Worm (Caenorhabditis elegans) whole organism, L2 larva: ENCODE results near the gene str-205.
A peak's percentile ranks its signal among the peaks of the same experiment; 100 is the strongest.

Experiments used
- F13H6.1 ChIP-seq: sonication (generic microtip); optimal IDR thresholded peaks from 2 replicates; lab custom pipeline; 2016; ENCODE audit warnings: missing genetic modification characterization, missing compliant biosample characterization
- R02D3.7 ChIP-seq: fragments of 150-350 bp; optimal IDR thresholded peaks from 2 replicates; lab custom pipeline; 2014; ENCODE audit warnings: missing biosample characterization, missing genetic modification characterization
- Y55F3AM.14 ChIP-seq: fragments of 200-800 bp; sonication (Bioruptor generic); optimal IDR thresholded peaks from 2 replicates; lab custom pipeline; 2018; ENCODE audit warnings: mild to moderate bottlenecking, missing genetic modification characterization, missing compliant biosample characterization
- alr-1 ChIP-seq: fragments of 150-350 bp; optimal IDR thresholded peaks from 2 replicates; lab custom pipeline; 2014; ENCODE audit warnings: missing biosample characterization, missing genetic modification characterization
- aly-2 ChIP-seq: fragments of 150-350 bp; optimal IDR thresholded peaks from 2 replicates; lab custom pipeline; 2014; ENCODE audit warnings: missing biosample characterization, missing genetic modification characterization
- blmp-1 ChIP-seq: sonication (generic microtip); optimal IDR thresholded peaks from 2 replicates; lab custom pipeline; 2017; ENCODE audit warnings: missing genetic modification characterization, mild to moderate bottlenecking, missing compliant biosample characterization, antibody characterized with exemption, moderate library complexity; ENCODE audit not compliant: insufficient read depth
- ceh-16 ChIP-seq: fragments of 150-350 bp; optimal IDR thresholded peaks from 2 replicates; lab custom pipeline; 2014; ENCODE audit warnings: missing biosample characterization, missing genetic modification characterization
- ceh-82 ChIP-seq: fragments of 150-350 bp; optimal IDR thresholded peaks from 2 replicates; lab custom pipeline; 2014; ENCODE audit warnings: missing biosample characterization, missing genetic modification characterization
- crh-2 ChIP-seq: sonication (generic microtip); optimal IDR thresholded peaks from 2 replicates; lab custom pipeline; 2017; ENCODE audit warnings: missing biosample characterization, missing genetic modification characterization
- dmd-4 ChIP-seq: sonication (generic microtip); optimal IDR thresholded peaks from 2 replicates; lab custom pipeline; 2017; ENCODE audit warnings: missing biosample characterization, missing genetic modification characterization
- egl-27 ChIP-seq: sonication (generic microtip); optimal IDR thresholded peaks from 3 replicates; lab custom pipeline; 2017; ENCODE audit warnings: missing biosample characterization, missing genetic modification reagents, missing genetic modification characterization
- elt-1 ChIP-seq: fragments of 150-350 bp; optimal IDR thresholded peaks from 2 replicates; lab custom pipeline; 2014; ENCODE audit warnings: missing biosample characterization, missing genetic modification characterization
- elt-3 ChIP-seq: sonication (generic microtip); optimal IDR thresholded peaks from 2 replicates; lab custom pipeline; 2017; ENCODE audit warnings: missing biosample characterization, missing genetic modification characterization
- fos-1 ChIP-seq: fragments of 150-350 bp; optimal IDR thresholded peaks from 2 replicates; lab custom pipeline; 2014; ENCODE audit warnings: missing biosample characterization, missing genetic modification characterization
- lin-11 ChIP-seq: fragments of 150-350 bp; sonication (generic microtip); optimal IDR thresholded peaks from 2 replicates; lab custom pipeline; 2014; ENCODE audit warnings: missing biosample characterization, missing genetic modification characterization, inconsistent platforms, mixed read lengths
- lin-13 ChIP-seq: fragments of 150-350 bp; optimal IDR thresholded peaks from 2 replicates; lab custom pipeline; 2014; ENCODE audit warnings: missing biosample characterization, missing genetic modification reagents, missing genetic modification characterization
- lsy-2 ChIP-seq, 2 experiments: fragments of 150-350 bp in 1 of 2; sonication (generic microtip) in 1 of 2; optimal IDR thresholded peaks; 2 replicates each; lab custom pipeline; 2014 to 2017; ENCODE audit warnings: missing biosample characterization in 2 of 2, missing genetic modification characterization in 2 of 2
- mab-5 ChIP-seq: fragments of 150-350 bp; optimal IDR thresholded peaks from 2 replicates; lab custom pipeline; 2014; ENCODE audit warnings: missing biosample characterization, missing genetic modification characterization
- nhr-11 ChIP-seq: fragments of 150-350 bp; optimal IDR thresholded peaks from 2 replicates; lab custom pipeline; 2014; ENCODE audit warnings: missing biosample characterization, missing genetic modification characterization
- nhr-21 ChIP-seq: fragments of 150-350 bp; optimal IDR thresholded peaks from 2 replicates; lab custom pipeline; 2014; ENCODE audit warnings: missing biosample characterization, missing genetic modification characterization
- nhr-237 ChIP-seq: fragments of 150-350 bp; optimal IDR thresholded peaks from 2 replicates; lab custom pipeline; 2014; ENCODE audit warnings: missing biosample characterization, missing genetic modification characterization
- nhr-25 ChIP-seq: fragments of 150-350 bp; sonication (generic microtip); optimal IDR thresholded peaks from 3 replicates; lab custom pipeline; 2014; ENCODE audit warnings: missing biosample characterization, missing genetic modification characterization
- nhr-6 ChIP-seq: fragments of 150-350 bp; optimal IDR thresholded peaks from 2 replicates; lab custom pipeline; 2014; ENCODE audit warnings: missing biosample characterization, missing genetic modification characterization
- peb-1 ChIP-seq: fragments of 150-350 bp; optimal IDR thresholded peaks from 2 replicates; lab custom pipeline; 2014; ENCODE audit warnings: missing biosample characterization, missing genetic modification characterization
- sem-4 ChIP-seq: fragments of 150-350 bp; optimal IDR thresholded peaks from 2 replicates; lab custom pipeline; 2014; ENCODE audit warnings: missing biosample characterization, missing genetic modification reagents, missing genetic modification characterization
- skn-1 ChIP-seq: sonication (generic microtip); optimal IDR thresholded peaks from 2 replicates; lab custom pipeline; 2017; ENCODE audit warnings: missing biosample characterization, missing genetic modification characterization
- sma-3 ChIP-seq: sonication (generic microtip); optimal IDR thresholded peaks from 2 replicates; lab custom pipeline; 2016; ENCODE audit warnings: missing genetic modification reagents, missing genetic modification characterization, missing compliant biosample characterization
- sma-9 ChIP-seq, 2 experiments: fragments of 150-350 bp in 1 of 2; sonication (generic microtip) in 1 of 2; optimal IDR thresholded peaks; 2 replicates each; lab custom pipeline; 2014 to 2016; ENCODE audit warnings: missing genetic modification characterization in 2 of 2, mild to moderate bottlenecking in 1 of 2, missing biosample characterization in 1 of 2, missing compliant biosample characterization in 1 of 2, missing genetic modification reagents in 1 of 2, moderate library complexity in 1 of 2
- snpc-4 ChIP-seq: fragments of 150-350 bp; optimal IDR thresholded peaks from 2 replicates; lab custom pipeline; 2014; ENCODE audit warnings: missing biosample characterization, missing genetic modification characterization
- unc-39 ChIP-seq: fragments of 150-350 bp; optimal IDR thresholded peaks from 2 replicates; lab custom pipeline; 2014; ENCODE audit warnings: missing biosample characterization, missing genetic modification characterization
- unc-55 ChIP-seq: fragments of 150-350 bp; sonication (generic microtip); optimal IDR thresholded peaks from 3 replicates; lab custom pipeline; 2014; ENCODE audit warnings: missing biosample characterization, missing genetic modification reagents, missing genetic modification characterization
- unc-62 ChIP-seq: fragments of 150-350 bp; optimal IDR thresholded peaks from 2 replicates; lab custom pipeline; 2014; ENCODE audit warnings: missing biosample characterization, missing genetic modification reagents, missing genetic modification characterization
- zag-1 ChIP-seq: fragments of 150-350 bp; optimal IDR thresholded peaks from 2 replicates; lab custom pipeline; 2014; ENCODE audit warnings: missing biosample characterization, missing genetic modification characterization
- ztf-1 ChIP-seq: fragments of 200-800 bp; sonication (Bioruptor generic); conservative IDR thresholded peaks from 2 replicates; pipeline ENCODE4 v1.3.6; 2022; ENCODE audit warnings: missing genetic modification characterization, missing compliant biosample characterization
- ztf-11 ChIP-seq: sonication (generic microtip); optimal IDR thresholded peaks from 2 replicates; lab custom pipeline; 2017; ENCODE audit warnings: missing biosample characterization, missing genetic modification characterization

str-205 gene

DNA sequence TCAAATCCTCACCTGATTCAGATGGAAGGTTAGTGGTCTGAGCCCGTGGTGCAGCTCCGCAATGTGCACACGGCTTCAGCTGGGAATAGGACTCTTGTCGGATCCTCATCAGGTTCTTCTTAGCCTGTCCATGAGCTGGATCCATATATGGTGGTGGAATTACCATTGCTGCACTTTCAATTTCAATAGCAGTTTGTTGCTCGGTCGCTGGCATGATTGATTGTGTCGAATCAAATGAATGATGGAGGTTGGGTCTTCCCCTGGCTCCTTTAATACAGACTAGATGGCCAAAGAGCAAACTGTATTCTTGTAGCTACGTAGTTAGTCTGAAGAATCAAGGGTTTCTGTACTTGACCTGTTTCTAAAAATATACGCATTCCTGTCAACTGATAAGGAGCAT, 3.1 kb upstream of the str-205 start, which contains the start of gene C02E7.10:
C02E7.10 (minus strand) TSS at position 232 of the 400 bp plus-strand sequence.
- no peak for TF ChIP-seq nhr-11 (tag; lab: Kevin White, UChicago)
- no peak for TF ChIP-seq R02D3.7
- no peak for TF ChIP-seq unc-55 (GFP tag; lab: Kevin White, UChicago)
- no peak for TF ChIP-seq aly-2 (tag; lab: Kevin White, UChicago)
- TF ChIP-seq sma-9 (GFP tag; optimal IDR thresholded peaks at IDR 0.05; lab: Kevin White, UChicago): no peak
- no peak for TF ChIP-seq sma-9 (tag; optimal IDR thresholded peaks at IDR 0.05; lab: Kevin White, UChicago)
- no peak for TF ChIP-seq elt-3 (tag; lab: Kevin White, UChicago)
- no peak for TF ChIP-seq snpc-4 (tag; lab: Kevin White, UChicago)
- no peak for TF ChIP-seq lsy-2 (tag; optimal IDR thresholded peaks at IDR 0.05; lab: Kevin White, UChicago)
- TF ChIP-seq mab-5 (tag; lab: Kevin White, UChicago): no peak
- TF ChIP-seq egl-27 (tag; lab: Kevin White, UChicago): no peak
- no peak for TF ChIP-seq fos-1 (tag; lab: Kevin White, UChicago)
- no peak for TF ChIP-seq unc-39 (tag; lab: Kevin White, UChicago)
- TF ChIP-seq, all 48 proteins: peak for 0

DNA sequence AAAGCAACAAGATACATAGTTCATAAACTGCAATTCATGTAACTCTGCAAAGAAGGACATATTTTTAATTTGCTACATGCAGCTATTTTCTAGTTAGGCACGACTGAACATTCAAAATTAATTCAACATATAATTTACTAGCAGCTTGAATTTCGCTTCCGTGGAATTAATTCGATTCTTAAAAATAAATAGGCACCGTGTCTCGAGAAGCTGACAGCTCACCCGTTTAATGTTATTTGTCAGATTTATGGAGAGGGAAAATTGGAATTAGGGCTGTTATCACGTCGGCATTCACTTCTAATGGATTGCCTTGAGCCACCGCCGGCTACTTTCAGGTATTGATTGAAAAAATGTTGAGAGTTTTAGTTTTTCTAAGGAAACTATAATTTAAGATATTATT, 3.4 kb downstream of the str-205 start, which contains the start of gene srh-21:
srh-21 (plus strand) TSS at position 301 of the 400 bp plus-strand sequence.
- no peak for TF ChIP-seq nhr-237 (tag; lab: Kevin White, UChicago)

DNA sequence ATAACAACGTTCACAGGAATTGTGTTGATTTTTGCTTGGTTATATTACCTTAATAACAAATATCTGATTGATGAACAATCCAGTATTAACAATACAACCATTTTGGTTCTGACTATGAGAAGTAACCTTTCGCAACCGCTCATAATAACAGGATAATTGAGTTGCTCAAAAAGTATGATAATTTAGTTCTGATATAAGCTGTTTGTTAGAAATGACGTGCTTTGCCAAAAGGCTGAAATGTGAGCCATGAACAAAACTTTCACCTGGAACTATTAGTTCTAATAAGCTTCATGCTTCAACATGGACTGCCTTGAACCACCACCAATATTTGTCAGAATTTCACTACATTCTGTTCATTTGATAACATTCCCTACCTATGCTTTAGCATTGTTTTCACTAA, 5.1 kb downstream of the str-205 start, which contains the start of gene srh-20:
srh-20 (plus strand) TSS at position 301 of the 400 bp plus-strand sequence.
- TF ChIP-seq fos-1 (tag; lab: Kevin White, UChicago) (no peak), F13H6.1 (no peak), unc-39 (tag; lab: Kevin White, UChicago) (no peak)

- no peak for TF ChIP-seq dmd-4 (tag; lab: Kevin White, UChicago)
- TF ChIP-seq zag-1: no peak
- TF ChIP-seq ceh-82: no peak
- no peak for TF ChIP-seq sma-9 (GFP tag; optimal IDR thresholded peaks at IDR 0.05; lab: Kevin White, UChicago)
- TF ChIP-seq sma-9 (tag; optimal IDR thresholded peaks at IDR 0.05; lab: Kevin White, UChicago): no peak
- TF ChIP-seq aly-2 (tag; lab: Kevin White, UChicago): no peak
- no peak for TF ChIP-seq snpc-4 (tag; lab: Kevin White, UChicago)
- no peak for TF ChIP-seq elt-1 (tag; lab: Kevin White, UChicago)
Observed at ce11 chrV:4922024-4922423, 7.7 kb downstream of the str-205 start, which contains the start of gene srh-22. TSS of gene srh-22 (plus strand) at chrV:4922324.

ce11 chrV:4920690-4921152, 9.0 kb downstream of the str-205 start, which contains the start of the genes C02E7.8 and srh-23:
TSS of gene C02E7.8 (minus strand) at chrV:4920790.
TSS of gene srh-23 (plus strand) at chrV:4921102.
- TF ChIP-seq crh-2 (no peak), unc-62 (GFP tag; lab: Kevin White, UChicago) (no peak), ztf-1 (GFP tag; lab: Robert Waterston, UW) (no peak), elt-3 (tag; lab: Kevin White, UChicago) (no peak), sma-3 (GFP tag; lab: Kevin White, UChicago) (no peak), elt-1 (tag; lab: Kevin White, UChicago) (no peak), alr-1 (no peak), lin-11 (no peak), R02D3.7 (no peak), nhr-25 (tag; lab: Kevin White, UChicago) (no peak), lin-13 (no peak)

- no peak for TF ChIP-seq nhr-6 (tag; lab: Kevin White, UChicago)
- TF ChIP-seq blmp-1 (tag; lab: Kevin White, UChicago): peak; percentile 94
- TF ChIP-seq elt-1 (tag; lab: Kevin White, UChicago): peak; percentile 18
- TF ChIP-seq lsy-2 (tag; optimal IDR thresholded peaks at IDR 0.05; lab: Kevin White, UChicago): no peak
- TF ChIP-seq nhr-11 (tag; lab: Kevin White, UChicago): peak; percentile 12
- peak; percentile 90 for TF ChIP-seq nhr-25 (tag; lab: Kevin White, UChicago)
- TF ChIP-seq sem-4: peak; percentile 76
- TF ChIP-seq nhr-237 (tag; lab: Kevin White, UChicago): no peak
- no peak for TF ChIP-seq ceh-16 (tag; lab: Kevin White, UChicago)
- TF ChIP-seq skn-1 (tag; lab: Kevin White, UChicago): no peak
- no peak for TF ChIP-seq ztf-1 (GFP tag; lab: Robert Waterston, UW)
- TF ChIP-seq ztf-11 (tag; lab: Kevin White, UChicago): no peak
- no peak for TF ChIP-seq zag-1
- TF ChIP-seq nhr-21 (tag; lab: Kevin White, UChicago): peak; percentile 32
- no peak for TF ChIP-seq aly-2 (tag; lab: Kevin White, UChicago)
- TF ChIP-seq peb-1 (tag; lab: Kevin White, UChicago): no peak
- TF ChIP-seq Y55F3AM.14 (GFP tag; lab: Kevin White, UChicago): no peak
- no peak for TF ChIP-seq mab-5 (tag; lab: Kevin White, UChicago)
- peak; percentile 23 for TF ChIP-seq sma-9 (GFP tag; optimal IDR thresholded peaks at IDR 0.05; lab: Kevin White, UChicago)
- no peak for TF ChIP-seq sma-9 (tag; optimal IDR thresholded peaks at IDR 0.05; lab: Kevin White, UChicago)
Observed at ce11 chrV:4918664-4919257, 11.0 kb downstream of the str-205 start, which contains the start of gene C02E7.6. TSS of gene C02E7.6 (plus strand) at chrV:4919207.
